Fruit fly (Drosophila melanogaster) whole organism, wandering third instar larva: ENCODE results near the gene CG31097.

Experiments
- CG32264 ChIP-seq: fragments of 200-800 bp; sonication (Bioruptor generic); optimal IDR thresholded peaks from 2 replicates; lab custom pipeline; 2016; ENCODE audit warnings: missing biosample characterization, missing genetic modification characterization
- Hr78 ChIP-seq: fragments of >200 bp; optimal IDR thresholded peaks from 2 replicates; lab custom pipeline; 2017; ENCODE audit warnings: missing biosample characterization, missing genetic modification characterization
- Jra ChIP-seq: sonication (Bioruptor generic); optimal IDR thresholded peaks from 2 replicates; lab custom pipeline; 2016; ENCODE audit warnings: missing biosample characterization, missing genetic modification characterization
- OdsH ChIP-seq: fragments of 200-800 bp; sonication (Bioruptor generic); optimal IDR thresholded peaks from 2 replicates; lab custom pipeline; 2016; ENCODE audit warnings: missing biosample characterization, mild to moderate bottlenecking, missing genetic modification characterization
- Rel ChIP-seq, 2 experiments: fragments of 200-800 bp; sonication (Bioruptor generic) in 1 of 2; optimal IDR thresholded peaks; 2 replicates in 1 of 2; 3 replicates in 1 of 2; lab custom pipeline; 2016 to 2019; ENCODE audit warnings: mild to moderate bottlenecking in 2 of 2, missing biosample characterization in 2 of 2, missing genetic modification characterization in 2 of 2, moderate library complexity in 1 of 2
- fru ChIP-seq: fragments of 200-800 bp; sonication (Bioruptor generic); optimal IDR thresholded peaks from 3 replicates; lab custom pipeline; 2016; ENCODE audit warnings: missing biosample characterization, mild to moderate bottlenecking, missing genetic modification characterization
- psq ChIP-seq: fragments of 200-800 bp; sonication (Bioruptor generic); optimal IDR thresholded peaks from 3 replicates; lab custom pipeline; 2017; ENCODE audit warnings: missing biosample characterization, mild to moderate bottlenecking, missing genetic modification characterization, moderate library complexity
- tai ChIP-seq: sonication (Bioruptor generic); optimal IDR thresholded peaks from 2 replicates; lab custom pipeline; 2016; ENCODE audit warnings: missing biosample characterization, missing genetic modification characterization
- usp ChIP-seq: fragments of >200 bp; optimal IDR thresholded peaks from 2 replicates; lab custom pipeline; 2017; ENCODE audit warnings: missing biosample characterization, missing genetic modification characterization
- woc ChIP-seq: sonication (Bioruptor generic); optimal IDR thresholded peaks from 2 replicates; lab custom pipeline; 2016; ENCODE audit warnings: missing biosample characterization, mild to moderate bottlenecking, missing genetic modification characterization

DNA sequence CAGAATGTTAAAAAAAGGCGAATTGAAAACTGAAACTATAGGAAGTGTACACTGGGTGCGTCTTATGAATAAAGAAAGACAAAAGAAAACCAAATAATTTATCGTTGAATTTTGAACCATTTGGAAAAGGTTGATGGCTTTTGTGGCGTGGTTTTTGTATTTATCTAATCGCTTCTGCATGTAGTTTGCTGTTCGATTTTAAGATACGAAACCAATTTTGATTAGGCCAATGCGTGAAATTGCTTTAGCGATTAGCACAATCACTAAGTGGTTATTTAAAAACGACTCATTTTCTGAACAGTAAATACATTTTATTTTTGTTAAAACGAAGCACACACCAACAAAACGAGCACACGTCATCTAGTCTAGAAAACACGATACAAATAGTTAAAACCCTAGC is 36.9 kb downstream of the CG31097 start:
- TF ChIP-seq CG32264, result no peak
- TF ChIP-seq usp (GFP tag; lab: Kevin White, UChicago), result no peak
- TF ChIP-seq psq (GFP tag; lab: Kevin White, UChicago), result no peak
- TF ChIP-seq tai (GFP tag; lab: Kevin White, UChicago), result no peak
- TF ChIP-seq woc (GFP tag; lab: Kevin White, UChicago), result no peak
- TF ChIP-seq Rel (GFP tag; optimal IDR thresholded peaks at IDR 0.05; lab: Kevin White, UChicago), result no peak
- TF ChIP-seq Rel (tag; optimal IDR thresholded peaks at IDR 0.05; lab: Kevin White, UChicago), result no peak
- no peak for TF ChIP-seq Jra (GFP tag; lab: Kevin White, UChicago)
- TF ChIP-seq OdsH (GFP tag; lab: Kevin White, UChicago), result no peak
- TF ChIP-seq fru (GFP tag; lab: Kevin White, UChicago), result no peak
- no peak for TF ChIP-seq Hr78 (GFP tag; lab: Kevin White, UChicago)
